Worm (Caenorhabditis elegans) whole organism, late embryonic: ENCODE data around the gene cyn-8.

Source experiments
- T23F11.4 ChIP-seq: fragments of 200-800 bp; sonication (Bioruptor generic); optimal IDR thresholded peaks from 2 replicates; lab custom pipeline; 2018; ENCODE audit warnings: mild to moderate bottlenecking, missing genetic modification characterization, missing compliant biosample characterization
- ceh-48 ChIP-seq: sonication (generic microtip); optimal IDR thresholded peaks from 2 replicates; lab custom pipeline; 2016; ENCODE audit warnings: missing genetic modification characterization, inconsistent platforms, missing compliant biosample characterization
- dmd-4 ChIP-seq: sonication (generic microtip); optimal IDR thresholded peaks from 2 replicates; lab custom pipeline; 2016; ENCODE audit warnings: borderline replicate concordance, missing genetic modification characterization, missing compliant biosample characterization
- ets-4 ChIP-seq: sonication (generic microtip); optimal IDR thresholded peaks from 2 replicates; lab custom pipeline; 2016; ENCODE audit warnings: missing genetic modification characterization, missing compliant biosample characterization
- fkh-10 ChIP-seq: fragments of 150-350 bp; optimal IDR thresholded peaks from 2 replicates; lab custom pipeline; 2014; ENCODE audit warnings: missing biosample characterization, missing genetic modification reagents, missing genetic modification characterization
- lin-11 ChIP-seq: fragments of 200-800 bp; sonication (Bioruptor generic); optimal IDR thresholded peaks from 2 replicates; lab custom pipeline; 2018; ENCODE audit warnings: mild to moderate bottlenecking, missing genetic modification characterization, missing compliant biosample characterization
- nfya-1 ChIP-seq: sonication (generic microtip); optimal IDR thresholded peaks from 2 replicates; lab custom pipeline; 2017; ENCODE audit warnings: missing genetic modification characterization, mild to moderate bottlenecking, missing compliant biosample characterization, antibody characterized with exemption, moderate library complexity
- pag-3 ChIP-seq: sonication (generic microtip); optimal IDR thresholded peaks from 2 replicates; lab custom pipeline; 2016; ENCODE audit warnings: missing compliant biosample characterization, missing genetic modification characterization, borderline replicate concordance
- pha-4 ChIP-seq: fragments of 150-350 bp; optimal IDR thresholded peaks from 2 replicates; lab custom pipeline; 2018; ENCODE audit warnings: missing biosample characterization, missing genetic modification reagents, missing genetic modification characterization
- pqm-1 ChIP-seq: sonication (generic microtip); optimal IDR thresholded peaks from 2 replicates; lab custom pipeline; 2016; ENCODE audit warnings: missing genetic modification characterization, missing compliant biosample characterization
- rnt-1 ChIP-seq: sonication (generic microtip); optimal IDR thresholded peaks from 2 replicates; lab custom pipeline; 2016; ENCODE audit warnings: missing genetic modification characterization, missing compliant biosample characterization
- sdc-2 ChIP-seq: sonication (generic microtip); optimal IDR thresholded peaks from 2 replicates; lab custom pipeline; 2016; ENCODE audit warnings: missing genotype, missing genetic modification characterization, missing compliant biosample characterization
- unc-55 ChIP-seq: sonication (generic microtip); optimal IDR thresholded peaks from 2 replicates; lab custom pipeline; 2017; ENCODE audit warnings: missing biosample characterization, missing genetic modification reagents, missing genetic modification characterization
- ztf-16 ChIP-seq: sonication (generic microtip); optimal IDR thresholded peaks from 2 replicates; lab custom pipeline; 2017; ENCODE audit warnings: missing genetic modification characterization, missing compliant biosample characterization

DNA sequence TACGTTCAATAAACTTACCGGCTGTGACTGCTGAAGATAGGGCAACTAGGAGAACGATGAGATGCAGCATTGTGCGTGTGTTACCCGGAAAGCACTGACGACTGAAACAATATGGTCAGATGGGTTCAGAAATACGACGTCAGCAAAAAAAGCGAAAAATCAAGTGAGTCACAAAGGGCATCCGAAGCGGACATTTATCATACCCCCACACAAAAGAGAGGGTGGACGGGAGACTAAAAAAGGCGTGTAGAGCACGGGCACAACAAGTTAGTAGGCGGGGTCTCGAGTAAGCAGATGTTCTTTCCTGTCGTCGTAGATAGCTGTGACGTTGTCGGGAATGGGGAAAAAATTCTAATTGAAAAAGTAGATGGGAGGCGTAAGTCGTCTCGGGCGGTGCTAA, 8.2 kb downstream of the cyn-8 start, which contains the start of gene nlp-14:
- no peak for TF ChIP-seq pag-3 (tag; lab: Kevin White, UChicago)
- no peak for TF ChIP-seq ceh-48 (tag; lab: Kevin White, UChicago)
- TF ChIP-seq T23F11.4 (GFP tag; lab: Kevin White, UChicago) = no peak
- TF ChIP-seq fkh-10 = no peak
- TF ChIP-seq pha-4 = no peak
- no peak for TF ChIP-seq pqm-1
- no peak for TF ChIP-seq ets-4 (tag; lab: Kevin White, UChicago)
- TF ChIP-seq unc-55 = no peak
- TF ChIP-seq lin-11 (tag; lab: Kevin White, UChicago) = no peak
- no peak for TF ChIP-seq sdc-2 (tag; lab: Kevin White, UChicago)
- TF ChIP-seq dmd-4 (tag; lab: Kevin White, UChicago) = no peak
- TF ChIP-seq rnt-1 (tag; lab: Kevin White, UChicago) = no peak
- TF ChIP-seq ztf-16 (tag; lab: Kevin White, UChicago) = no peak
- no peak for TF ChIP-seq nfya-1 (tag; lab: Kevin White, UChicago)
